Worm (Caenorhabditis elegans) whole organism, mixed stage, embryonic: Measurements from ENCODE around the gene dhs-29.

Experiments used
- M03D4.4 ChIP-seq: sonication (generic microtip); optimal IDR thresholded peaks from 2 replicates; lab custom pipeline; 2017; ENCODE audit warnings: mild to moderate bottlenecking, missing genetic modification characterization, missing compliant biosample characterization
- bed-3 ChIP-seq: fragments of 200-800 bp; sonication (Bioruptor generic); optimal IDR thresholded peaks from 3 replicates; lab custom pipeline; 2018; ENCODE audit warnings: mild to moderate bottlenecking, missing genetic modification characterization, moderate library complexity, missing compliant biosample characterization
- blmp-1 ChIP-seq: fragments of 150-350 bp; optimal IDR thresholded peaks from 2 replicates; lab custom pipeline; 2014; ENCODE audit warnings: missing biosample characterization, missing genetic modification characterization
- ceh-39 ChIP-seq: fragments of 150-350 bp; optimal IDR thresholded peaks from 2 replicates; lab custom pipeline; 2014; ENCODE audit warnings: missing biosample characterization, missing genetic modification characterization
- ceh-83 ChIP-seq: fragments of 200-800 bp; sonication (Bioruptor generic); optimal IDR thresholded peaks from 2 replicates; lab custom pipeline; 2018; ENCODE audit warnings: mild to moderate bottlenecking, missing genetic modification characterization, missing compliant biosample characterization
- ces-1 ChIP-seq: fragments of 150-350 bp; optimal IDR thresholded peaks from 2 replicates; lab custom pipeline; 2014; ENCODE audit warnings: missing biosample characterization, missing genetic modification reagents, missing genetic modification characterization
- cnd-1 ChIP-seq: fragments of 200-800 bp; sonication (Bioruptor generic); optimal IDR thresholded peaks from 2 replicates; lab custom pipeline; 2018; ENCODE audit warnings: mild to moderate bottlenecking, missing genetic modification characterization, missing compliant biosample characterization
- drap-1 ChIP-seq: fragments of 200-800 bp; sonication (Bioruptor generic); optimal IDR thresholded peaks from 3 replicates; lab custom pipeline; 2018; ENCODE audit warnings: mild to moderate bottlenecking, missing genetic modification characterization, missing compliant biosample characterization
- elt-1 ChIP-seq: sonication (generic microtip); optimal IDR thresholded peaks from 2 replicates; lab custom pipeline; 2017; ENCODE audit warnings: missing genetic modification characterization, mild to moderate bottlenecking, missing compliant biosample characterization, antibody characterized with exemption, moderate library complexity, borderline replicate concordance; ENCODE audit not compliant: insufficient read depth
- elt-3 ChIP-seq: fragments of 150-350 bp; optimal IDR thresholded peaks from 2 replicates; lab custom pipeline; 2014; ENCODE audit warnings: missing biosample characterization, missing genetic modification characterization
- flh-1 ChIP-seq: fragments of 200-800 bp; sonication (Bioruptor generic); optimal IDR thresholded peaks from 2 replicates; lab custom pipeline; 2018; ENCODE audit warnings: mild to moderate bottlenecking, missing genetic modification characterization, moderate library complexity, missing compliant biosample characterization
- ham-2 ChIP-seq: fragments of 200-800 bp; sonication (Bioruptor generic); optimal IDR thresholded peaks from 2 replicates; lab custom pipeline; 2018; ENCODE audit warnings: mild to moderate bottlenecking, missing genetic modification characterization, missing compliant biosample characterization
- hlh-1 ChIP-seq: fragments of 150-350 bp; optimal IDR thresholded peaks from 2 replicates; lab custom pipeline; 2014; ENCODE audit warnings: missing biosample characterization, missing genetic modification reagents, missing genetic modification characterization
- lin-13 ChIP-seq: fragments of 150-350 bp; optimal IDR thresholded peaks from 2 replicates; lab custom pipeline; 2014; ENCODE audit warnings: missing biosample characterization, missing genetic modification characterization
- lin-32 ChIP-seq: fragments of 200-800 bp; sonication (Bioruptor generic); optimal IDR thresholded peaks from 2 replicates; lab custom pipeline; 2018; ENCODE audit warnings: mild to moderate bottlenecking, missing genetic modification characterization, missing compliant biosample characterization
- lsy-2 ChIP-seq: fragments of 150-350 bp; optimal IDR thresholded peaks from 2 replicates; lab custom pipeline; 2014; ENCODE audit warnings: missing biosample characterization, missing genetic modification characterization
- mab-5 ChIP-seq: fragments of 150-350 bp; optimal IDR thresholded peaks from 2 replicates; lab custom pipeline; 2014; ENCODE audit warnings: missing biosample characterization, missing genetic modification characterization
- mep-1 ChIP-seq: fragments of 150-350 bp; optimal IDR thresholded peaks from 2 replicates; lab custom pipeline; 2017; ENCODE audit warnings: missing biosample characterization, missing genetic modification reagents, missing genetic modification characterization, inconsistent platforms
- mls-2 ChIP-seq: sonication (generic microtip); optimal IDR thresholded peaks from 2 replicates; lab custom pipeline; 2016; ENCODE audit warnings: mild to moderate bottlenecking, missing genetic modification characterization, moderate library complexity, missing compliant biosample characterization
- nhr-12 ChIP-seq: fragments of 150-350 bp; optimal IDR thresholded peaks from 2 replicates; lab custom pipeline; 2014; ENCODE audit warnings: missing biosample characterization, missing genetic modification characterization
- nhr-2 ChIP-seq: fragments of 150-350 bp; optimal IDR thresholded peaks from 2 replicates; lab custom pipeline; 2014; ENCODE audit warnings: missing biosample characterization, missing genetic modification characterization
- nhr-237 ChIP-seq: fragments of 150-350 bp; optimal IDR thresholded peaks from 2 replicates; lab custom pipeline; 2014; ENCODE audit warnings: missing biosample characterization, missing genetic modification characterization
- nhr-28 ChIP-seq: fragments of 150-350 bp; optimal IDR thresholded peaks from 2 replicates; lab custom pipeline; 2014; ENCODE audit warnings: missing biosample characterization, missing genetic modification characterization
- nhr-76 ChIP-seq: sonication (generic microtip); optimal IDR thresholded peaks from 2 replicates; lab custom pipeline; 2017; ENCODE audit warnings: missing biosample characterization, missing genetic modification characterization
- pha-4 ChIP-seq: fragments of 150-350 bp; optimal IDR thresholded peaks from 2 replicates; lab custom pipeline; 2018; ENCODE audit warnings: missing biosample characterization, missing genetic modification reagents, missing genetic modification characterization
- sem-2 ChIP-seq: fragments of 200-800 bp; sonication (Bioruptor generic); optimal IDR thresholded peaks from 2 replicates; lab custom pipeline; 2018; ENCODE audit warnings: mild to moderate bottlenecking, missing genetic modification characterization, missing compliant biosample characterization
- snpc-4 ChIP-seq: fragments of 150-350 bp; optimal IDR thresholded peaks from 2 replicates; lab custom pipeline; 2014; ENCODE audit warnings: missing biosample characterization, missing genetic modification characterization
- sptf-1 ChIP-seq: sonication (generic microtip); optimal IDR thresholded peaks from 2 replicates; lab custom pipeline; 2017; ENCODE audit warnings: mild to moderate bottlenecking, missing genetic modification characterization, moderate library complexity, missing compliant biosample characterization
- tbx-8 ChIP-seq: fragments of 200-800 bp; sonication (Bioruptor generic); optimal IDR thresholded peaks from 2 replicates; lab custom pipeline; 2018; ENCODE audit warnings: mild to moderate bottlenecking, missing genetic modification characterization, moderate library complexity, missing compliant biosample characterization
- unc-120 ChIP-seq: sonication (generic microtip); optimal IDR thresholded peaks from 2 replicates; lab custom pipeline; 2017; ENCODE audit warnings: missing genetic modification characterization, missing compliant biosample characterization; ENCODE audit not compliant: poor library complexity, severe bottlenecking
- unc-39 ChIP-seq: fragments of 150-350 bp; optimal IDR thresholded peaks from 2 replicates; lab custom pipeline; 2014; ENCODE audit warnings: missing biosample characterization, missing genetic modification characterization
- unc-62 ChIP-seq: fragments of 150-350 bp; optimal IDR thresholded peaks from 2 replicates; lab custom pipeline; 2014; ENCODE audit warnings: missing biosample characterization, missing genetic modification reagents, missing genetic modification characterization
- zip-8 ChIP-seq: fragments of 150-350 bp; optimal IDR thresholded peaks from 2 replicates; lab custom pipeline; 2014; ENCODE audit warnings: missing biosample characterization, missing genetic modification characterization
- ztf-11 ChIP-seq: fragments of 150-350 bp; optimal IDR thresholded peaks from 2 replicates; lab custom pipeline; 2014; ENCODE audit warnings: missing biosample characterization, missing genetic modification characterization

Gene dhs-29

DNA sequence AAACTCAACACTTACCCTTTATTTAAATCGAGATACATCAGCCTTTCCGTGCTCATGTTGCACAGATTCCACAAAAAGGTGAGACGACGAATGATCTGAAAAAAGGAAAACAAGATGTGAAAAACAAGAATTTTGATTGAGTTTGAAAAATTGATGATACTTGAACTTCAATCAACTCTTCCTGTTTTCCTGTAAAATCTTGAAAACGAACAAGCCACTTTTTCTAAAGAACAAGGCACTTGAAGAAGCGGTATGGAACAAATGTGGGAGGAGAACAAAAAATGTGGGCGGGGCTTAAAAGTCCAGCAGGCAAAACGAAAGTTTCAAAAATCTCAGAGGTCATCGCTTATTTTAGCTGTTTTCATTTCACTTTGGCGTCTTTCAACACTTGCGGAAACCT lies 42.3 kb upstream of the dhs-29 start, which contains the start of gene kvs-1:
kvs-1 (minus strand) TSS at position 101 of the 400 bp plus-strand sequence.
- TF ChIP-seq tbx-8 = no peak
- no peak for TF ChIP-seq nhr-28 (tag; lab: Kevin White, UChicago)
- TF ChIP-seq ham-2 (GFP tag; lab: Kevin White, UChicago) = no peak
- TF ChIP-seq snpc-4 (tag; lab: Kevin White, UChicago) = no peak
- no peak for TF ChIP-seq blmp-1
- TF ChIP-seq sem-2 (GFP tag; lab: Kevin White, UChicago) = no peak
- TF ChIP-seq lin-32 = no peak
- no peak for TF ChIP-seq mep-1 (tag; lab: Kevin White, UChicago)
- no peak for TF ChIP-seq nhr-76 (tag; lab: Kevin White, UChicago)
- no peak for TF ChIP-seq pha-4 (tag; lab: Kevin White, UChicago)
- TF ChIP-seq unc-120 (tag; lab: Kevin White, UChicago) = no peak
- no peak for TF ChIP-seq unc-62
- TF ChIP-seq ztf-11 (tag; lab: Kevin White, UChicago) = no peak
- TF ChIP-seq ceh-39 = no peak
- TF ChIP-seq lin-13 (tag; lab: Kevin White, UChicago) = no peak
- TF ChIP-seq drap-1 (GFP tag; lab: Kevin White, UChicago) = no peak

DNA sequence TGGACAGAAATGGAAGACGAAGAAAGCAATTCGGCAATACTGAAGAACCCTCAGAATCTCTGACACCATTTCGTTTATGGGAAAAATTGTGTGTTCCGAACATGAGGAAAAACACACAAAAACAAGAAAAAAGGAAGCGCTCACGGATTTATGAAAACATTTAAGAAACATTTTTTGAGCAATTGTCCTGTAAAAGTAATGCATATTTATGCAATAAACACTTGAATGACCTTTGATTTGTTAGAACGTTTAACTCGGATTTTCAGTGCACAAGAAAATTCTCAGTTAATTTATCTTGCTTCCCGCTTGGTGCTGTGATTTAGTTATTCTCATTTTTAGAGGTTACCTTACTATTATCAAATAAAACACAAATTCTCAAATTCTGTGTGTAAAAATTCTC lies 39.1 kb upstream of the dhs-29 start:
- TF ChIP-seq nhr-237 = no peak
- TF ChIP-seq mab-5 = no peak
- TF ChIP-seq ham-2 (GFP tag; lab: Kevin White, UChicago) = no peak
- no peak for TF ChIP-seq ces-1 (GFP tag; lab: Kevin White, UChicago)
- no peak for TF ChIP-seq snpc-4 (tag; lab: Kevin White, UChicago)
- no peak for TF ChIP-seq nhr-76 (tag; lab: Kevin White, UChicago)
- no peak for TF ChIP-seq ztf-11 (tag; lab: Kevin White, UChicago)
- TF ChIP-seq elt-3 (tag; lab: Kevin White, UChicago) = no peak
- no peak for TF ChIP-seq flh-1 (GFP tag; lab: Kevin White, UChicago)
- no peak for TF ChIP-seq mep-1 (tag; lab: Kevin White, UChicago)
- no peak for TF ChIP-seq ceh-83 (GFP tag; lab: Kevin White, UChicago)
- no peak for TF ChIP-seq cnd-1
- TF ChIP-seq lin-13 (tag; lab: Kevin White, UChicago) = no peak
- no peak for TF ChIP-seq drap-1 (GFP tag; lab: Kevin White, UChicago)
- TF ChIP-seq lsy-2 (tag; lab: Kevin White, UChicago) = no peak
- TF ChIP-seq M03D4.4 (tag; lab: Kevin White, UChicago) = no peak
- no peak for TF ChIP-seq bed-3
- no peak for TF ChIP-seq nhr-2 (tag; lab: Kevin White, UChicago)

DNA sequence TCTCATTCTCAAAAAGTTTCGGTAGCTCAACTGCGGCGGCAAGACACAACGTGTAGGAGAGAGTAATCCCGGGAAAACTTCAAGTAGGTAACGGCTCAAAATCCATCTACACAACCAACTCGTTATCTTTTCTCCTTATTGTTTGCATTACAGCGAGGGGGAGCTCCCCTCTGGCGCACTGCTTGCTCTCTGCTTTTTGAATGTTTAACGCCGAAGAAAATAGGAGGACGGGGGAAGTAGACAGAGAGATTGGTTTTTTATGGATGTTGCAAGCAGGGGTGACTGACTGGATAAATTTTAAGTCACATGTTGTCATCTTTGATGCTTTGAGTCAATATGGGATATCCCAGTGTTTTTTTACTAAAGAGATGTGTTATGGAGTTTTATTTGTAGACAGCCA lies 24.9 kb upstream of the dhs-29 start:
- TF ChIP-seq bed-3 (no peak), mls-2 (tag; lab: Kevin White, UChicago) (no peak)

DNA sequence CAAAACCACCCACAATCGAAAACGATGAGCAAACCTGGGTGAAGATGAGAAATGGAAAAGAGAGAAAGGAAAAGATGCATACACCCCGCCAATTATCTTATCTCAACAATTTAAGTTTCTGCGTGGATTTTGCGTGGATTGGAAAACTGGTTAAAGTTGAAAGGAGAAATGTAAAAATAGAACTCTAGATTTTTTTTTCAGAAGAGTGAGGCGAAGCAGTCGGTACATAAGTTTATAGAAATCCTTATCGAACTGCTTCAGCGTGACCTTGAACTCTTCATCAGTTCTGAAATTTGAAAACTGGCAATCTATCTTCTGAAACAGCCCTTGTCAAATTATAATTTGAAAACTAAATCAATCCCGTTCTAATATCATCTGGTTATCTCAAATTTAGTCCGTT lies 24.4 kb upstream of the dhs-29 start, which contains the start of gene clik-2:
clik-2 (minus strand) TSS at position 101 of the 400 bp plus-strand sequence.
- TF ChIP-seq nhr-2 (tag; lab: Kevin White, UChicago) = no peak
- TF ChIP-seq hlh-1 (tag; lab: Kevin White, UChicago) = no peak
- TF ChIP-seq nhr-28 (tag; lab: Kevin White, UChicago) = no peak
- TF ChIP-seq ceh-39 = no peak
- TF ChIP-seq blmp-1 = no peak
- TF ChIP-seq cnd-1 = no peak
- TF ChIP-seq lin-13 (tag; lab: Kevin White, UChicago) = no peak
- TF ChIP-seq flh-1 (GFP tag; lab: Kevin White, UChicago) = no peak
- TF ChIP-seq nhr-76 (tag; lab: Kevin White, UChicago) = no peak

DNA sequence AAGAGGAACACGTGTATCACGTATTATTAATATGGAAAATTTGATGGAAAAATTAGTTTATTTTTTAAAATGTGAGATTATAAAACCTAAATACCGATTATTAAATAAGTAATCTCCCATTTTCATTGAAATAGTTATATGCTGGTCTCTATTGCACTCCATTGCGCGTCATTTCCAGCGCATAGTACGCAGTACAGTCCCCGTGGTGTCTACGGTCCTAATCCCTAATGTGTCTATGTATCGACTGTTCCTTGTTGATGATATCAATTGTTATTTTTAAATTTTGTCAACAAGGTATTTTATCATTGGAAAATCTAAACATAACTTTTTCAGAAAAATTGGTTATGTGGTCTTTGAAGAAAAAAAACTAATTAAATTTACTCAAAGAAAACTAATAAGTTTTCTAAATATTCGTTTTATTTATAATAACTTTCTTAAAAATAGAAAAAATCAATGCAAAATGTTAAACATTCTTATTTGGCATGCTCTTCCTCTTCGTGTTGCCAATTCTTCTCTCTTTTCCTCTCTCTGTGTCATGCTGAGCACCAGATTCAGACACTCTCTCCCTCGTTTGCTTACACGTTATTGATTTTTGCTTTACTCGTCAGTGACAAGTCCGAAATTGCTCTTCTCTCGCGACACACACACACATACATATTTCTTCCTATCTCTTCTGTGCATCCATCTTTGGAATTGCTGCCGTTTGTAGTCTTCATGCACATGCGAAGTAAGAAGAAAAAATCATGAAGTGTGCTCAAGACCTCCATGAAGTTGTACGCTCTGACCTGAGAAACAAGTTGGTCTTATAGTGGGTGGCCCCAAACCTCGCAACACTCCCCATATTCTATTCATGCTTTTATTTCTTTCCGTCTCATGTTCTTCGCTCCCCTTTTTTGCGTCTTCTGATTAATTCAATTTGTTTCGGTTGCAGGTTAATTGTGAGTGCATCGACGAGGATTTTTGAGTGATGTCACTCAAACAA lies 17.5 kb upstream of the dhs-29 start, which contains the start of gene unc-18:
unc-18 (plus strand) TSS at position 932 of the 982 bp plus-strand sequence.
- TF ChIP-seq pha-4 (tag; lab: Kevin White, UChicago) = no peak
- TF ChIP-seq nhr-12 (tag; lab: Kevin White, UChicago) = no peak
- peak; percentile 47 for TF ChIP-seq unc-62
- TF ChIP-seq unc-39 (tag; lab: Kevin White, UChicago) = no peak
- no peak for TF ChIP-seq elt-1 (tag; lab: Kevin White, UChicago)
- TF ChIP-seq nhr-237 = no peak
- no peak for TF ChIP-seq nhr-28 (tag; lab: Kevin White, UChicago)
- no peak for TF ChIP-seq zip-8 (tag; lab: Kevin White, UChicago)
- TF ChIP-seq sptf-1 = no peak
- no peak for TF ChIP-seq ceh-83 (GFP tag; lab: Kevin White, UChicago)
- no peak for TF ChIP-seq blmp-1
- TF ChIP-seq ces-1 (GFP tag; lab: Kevin White, UChicago) = peak; percentile 83
- TF ChIP-seq ztf-11 (tag; lab: Kevin White, UChicago) = no peak
- no peak for TF ChIP-seq ham-2 (GFP tag; lab: Kevin White, UChicago)
- no peak for TF ChIP-seq tbx-8
- TF ChIP-seq bed-3 = no peak
- TF ChIP-seq sem-2 (GFP tag; lab: Kevin White, UChicago) = no peak
